Worm (Caenorhabditis elegans) whole organism, L1 larva: ENCODE measurements around the gene gst-7.
"Not testable (repeated sequence)": the region's sequence is repeated elsewhere in the genome, so short reads cannot be mapped to it uniquely, and the experiment has no call there.

Experiments
- C04F5.9 ChIP-seq: sonication (generic microtip); optimal IDR thresholded peaks from 2 replicates; lab custom pipeline; 2016; ENCODE audit warnings: missing genetic modification characterization, missing compliant biosample characterization
- blmp-1 ChIP-seq: fragments of 150-350 bp; optimal IDR thresholded peaks from 2 replicates; lab custom pipeline; 2014; ENCODE audit warnings: missing biosample characterization, missing genetic modification characterization
- ceh-82 ChIP-seq, 3 experiments: fragments of 150-350 bp in 1 of 3; sonication (generic microtip) in 2 of 3; optimal IDR thresholded peaks; 2 replicates each; lab custom pipeline; 2014 to 2017; ENCODE audit warnings: missing biosample characterization in 3 of 3, missing genetic modification characterization in 3 of 3
- unc-130 ChIP-seq: fragments of 150-350 bp; optimal IDR thresholded peaks from 2 replicates; lab custom pipeline; 2017; ENCODE audit warnings: missing biosample characterization, missing genetic modification characterization, inconsistent platforms
- unc-30 ChIP-seq: sonication (generic microtip); optimal IDR thresholded peaks from 2 replicates; lab custom pipeline; 2017; ENCODE audit warnings: missing biosample characterization, missing genetic modification characterization

- not testable (repeated sequence) for TF ChIP-seq unc-30 (tag; lab: Kevin White, UChicago); ceh-82 (tag; optimal IDR thresholded peaks at IDR 0.05; lab: Kevin White, UChicago); unc-130 (tag; lab: Kevin White, UChicago); C04F5.9 (tag; lab: Kevin White, UChicago); blmp-1 (tag; lab: Kevin White, UChicago)
Observed at ce11 chrII:4916462-4916861, 34.6 kb downstream of the gst-7 start, which contains the start of gene msp-31.
